Worm (Caenorhabditis elegans) whole organism, mixed stage, embryonic: ENCODE results near the gene C16C10.2.

ENCODE experiments used
- lin-13 ChIP-seq: fragments of 150-350 bp; optimal IDR thresholded peaks from 2 replicates; lab custom pipeline; 2014; ENCODE audit warnings: missing biosample characterization, missing genetic modification characterization
- mep-1 ChIP-seq: fragments of 150-350 bp; optimal IDR thresholded peaks from 2 replicates; lab custom pipeline; 2017; ENCODE audit warnings: missing biosample characterization, missing genetic modification reagents, missing genetic modification characterization, inconsistent platforms
- nhr-237 ChIP-seq: fragments of 150-350 bp; optimal IDR thresholded peaks from 2 replicates; lab custom pipeline; 2014; ENCODE audit warnings: missing biosample characterization, missing genetic modification characterization
- nhr-76 ChIP-seq: sonication (generic microtip); optimal IDR thresholded peaks from 2 replicates; lab custom pipeline; 2017; ENCODE audit warnings: missing biosample characterization, missing genetic modification characterization
- unc-120 ChIP-seq: sonication (generic microtip); optimal IDR thresholded peaks from 2 replicates; lab custom pipeline; 2017; ENCODE audit warnings: missing genetic modification characterization, missing compliant biosample characterization; ENCODE audit not compliant: poor library complexity, severe bottlenecking

- no peak for TF ChIP-seq lin-13 (tag; lab: Kevin White, UChicago)
- TF ChIP-seq unc-120, result no peak
- no peak for TF ChIP-seq mep-1 (tag; lab: Kevin White, UChicago)
- no peak for TF ChIP-seq nhr-76 (tag; lab: Kevin White, UChicago)
- no peak for TF ChIP-seq nhr-237
These were observed 29.7 kb upstream of the C16C10.2 start for ce11 chrIII:4208210-4208609.
